Worm (Caenorhabditis elegans): ENCODE data around the gene T04F8.3.

Gene T04F8.3

DNA sequence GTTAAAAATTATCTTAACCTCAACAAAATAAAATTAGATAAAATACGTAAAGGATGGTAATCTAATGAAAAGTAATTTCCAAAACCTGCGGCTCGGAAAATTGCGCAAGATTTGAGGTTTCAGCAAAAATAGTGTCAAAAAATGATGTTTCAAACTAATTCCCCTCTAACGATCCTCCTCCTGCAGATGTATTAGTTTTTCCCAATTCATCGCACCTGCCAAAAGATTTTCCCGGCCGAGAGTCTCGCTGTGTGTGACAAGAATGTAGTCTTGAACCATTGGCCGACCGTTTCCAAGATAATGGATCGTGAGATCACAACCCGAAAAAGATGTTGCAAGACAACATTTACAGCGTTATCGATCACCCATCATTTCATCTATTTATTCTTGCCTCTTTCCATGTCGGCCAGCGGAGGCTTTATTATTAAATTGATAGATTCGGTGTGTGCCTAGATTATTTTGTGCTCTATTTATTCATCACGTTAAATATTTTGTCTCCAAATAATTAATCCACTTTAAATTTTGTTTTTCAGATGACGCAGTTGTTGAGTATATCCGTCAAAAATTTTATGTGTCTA, 31.7 kb downstream of the T04F8.3 start, which contains the start of the genes C44C10.10 and C44C10.5:
Gene C44C10.10 (plus strand): TSS at position 301 of the 578 bp plus-strand sequence.
Gene C44C10.5 (plus strand): TSS at position 528 of the 578 bp plus-strand sequence.
- no peak for TF ChIP-seq scrt-1 (GFP tag; IDR thresholded peaks at IDR 0.05)
- TF ChIP-seq sea-1 (GFP tag; conservative IDR thresholded peaks at IDR 0.05), result no peak
- TF ChIP-seq hmbx-1 (tag; optimal IDR thresholded peaks at IDR 0.05), result no peak
- TF ChIP-seq ets-7 (tag; optimal IDR thresholded peaks at IDR 0.05), result no peak
- TF ChIP-seq ceh-13 (GFP tag; optimal IDR thresholded peaks at IDR 0.05), result no peak
- TF ChIP-seq flt-1 (GFP tag; IDR thresholded peaks at IDR 0.05), result no peak
- TF ChIP-seq tbx-11 (GFP tag; IDR thresholded peaks at IDR 0.05), result no peak
- TF ChIP-seq B0310.2 (tag; optimal IDR thresholded peaks at IDR 0.05), result no peak
- TF ChIP-seq hnd-1 (tag; optimal IDR thresholded peaks at IDR 0.05), result no peak
- TF ChIP-seq pes-1 (GFP tag; IDR thresholded peaks at IDR 0.05), result no peak
- TF ChIP-seq ama-1 (optimal IDR thresholded peaks at IDR 0.05), result no peak
- TF ChIP-seq aly-1 (tag; optimal IDR thresholded peaks at IDR 0.05), result no peak

DNA sequence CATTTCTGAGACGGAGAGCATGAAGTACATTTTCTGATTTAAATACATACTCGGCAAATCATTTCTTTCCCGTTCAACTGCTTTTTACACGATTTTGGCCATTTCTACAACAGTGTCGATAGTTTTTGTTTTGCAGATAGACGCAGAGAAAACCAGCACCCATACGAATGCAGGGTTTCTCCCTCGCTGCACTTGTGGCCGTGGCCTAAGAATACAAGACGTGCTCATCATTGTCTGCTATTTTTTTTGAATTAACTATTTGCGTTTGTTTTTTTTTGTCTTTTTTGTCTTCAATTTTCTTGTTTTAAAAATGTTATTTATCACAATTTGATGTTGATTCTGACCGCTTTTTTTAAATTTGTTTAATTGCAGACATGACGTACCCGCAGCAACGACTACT, 34.7 kb downstream of the T04F8.3 start, which contains the start of gene smcl-1:
Gene smcl-1 (plus strand): TSS at position 373 of the 400 bp plus-strand sequence.
- no peak for TF ChIP-seq hmg-4 (GFP tag; optimal IDR thresholded peaks at IDR 0.05)
- 0 out of 2 replicates have a peak, but pooled peaks have one; percentile 41 for TF ChIP-seq tbx-37 (GFP tag; conservative IDR thresholded peaks at IDR 0.05)
- TF ChIP-seq sea-1 (GFP tag; conservative IDR thresholded peaks at IDR 0.05), result no peak

DNA sequence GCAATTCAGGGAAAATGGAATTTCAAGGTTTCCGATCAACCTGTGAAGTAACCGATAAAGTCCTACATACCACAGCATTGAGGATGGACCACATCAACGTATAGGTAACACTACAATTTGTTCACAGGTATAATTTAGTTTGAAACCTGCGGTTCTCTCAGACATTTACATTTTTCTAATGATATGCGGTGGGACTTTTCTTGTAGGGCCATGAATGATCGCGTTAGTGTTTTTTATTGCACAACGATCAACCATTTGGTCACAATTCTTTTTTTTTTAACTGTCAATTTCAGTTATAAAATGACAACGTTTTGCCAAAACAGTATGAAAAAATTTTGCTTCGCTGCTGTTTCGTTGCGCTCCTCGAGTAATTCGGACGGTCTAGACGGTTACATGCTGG, 38.3 kb downstream of the T04F8.3 start, which contains the start of gene C44C10.12:
Gene C44C10.12 (plus strand): TSS at position 301 of the 400 bp plus-strand sequence.
- TF ChIP-seq ceh-13 (GFP tag; optimal IDR thresholded peaks at IDR 0.05) (no peak), tra-4 (tag; optimal IDR thresholded peaks at IDR 0.05) (no peak), sea-1 (GFP tag; conservative IDR thresholded peaks at IDR 0.05) (no peak), hmg-4 (GFP tag; optimal IDR thresholded peaks at IDR 0.05) (no peak), hnd-1 (tag; optimal IDR thresholded peaks at IDR 0.05) (no peak), flt-1 (GFP tag; IDR thresholded peaks at IDR 0.05) (no peak), pes-1 (GFP tag; IDR thresholded peaks at IDR 0.05) (no peak), tbx-37 (GFP tag; conservative IDR thresholded peaks at IDR 0.05) (no peak), hmbx-1 (tag; optimal IDR thresholded peaks at IDR 0.05) (no peak), tbx-11 (GFP tag; IDR thresholded peaks at IDR 0.05) (no peak), F13C5.2 (tag; optimal IDR thresholded peaks at IDR 0.05) (no peak), ets-7 (tag; optimal IDR thresholded peaks at IDR 0.05) (no peak), scrt-1 (GFP tag; IDR thresholded peaks at IDR 0.05) (no peak)

DNA sequence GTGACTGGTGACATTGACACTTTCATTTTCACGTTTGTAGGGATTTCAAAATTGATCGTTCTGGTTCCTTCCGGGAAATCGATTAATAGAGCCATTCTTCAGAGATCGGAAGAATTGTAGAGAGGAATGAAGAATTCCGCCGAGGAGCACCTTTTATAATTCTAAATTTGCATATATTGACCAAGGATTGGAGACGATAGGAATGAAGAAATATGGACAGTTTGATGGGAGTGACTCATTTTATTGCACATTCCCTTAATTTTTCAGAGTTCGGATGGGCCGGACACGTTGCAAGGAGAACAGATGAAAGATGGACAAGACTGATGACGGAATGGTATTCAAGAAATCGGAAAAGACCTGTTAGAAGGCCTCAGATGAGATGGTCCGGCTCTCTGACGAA, 41.8 kb downstream of the T04F8.3 start, which contains the start of gene C44C10.15:
Gene C44C10.15 (minus strand): TSS at position 101 of the 400 bp plus-strand sequence.
- no peak for TF ChIP-seq F13C5.2 (tag; optimal IDR thresholded peaks at IDR 0.05)
- TF ChIP-seq hnd-1 (tag; optimal IDR thresholded peaks at IDR 0.05), result no peak
- TF ChIP-seq hmbx-1 (tag; optimal IDR thresholded peaks at IDR 0.05), result no peak
- TF ChIP-seq ama-1 (optimal IDR thresholded peaks at IDR 0.05), result no peak
- no peak for TF ChIP-seq ceh-13 (GFP tag; optimal IDR thresholded peaks at IDR 0.05)
- TF ChIP-seq sea-1 (GFP tag; conservative IDR thresholded peaks at IDR 0.05), result no peak
- no peak for TF ChIP-seq pes-1 (GFP tag; IDR thresholded peaks at IDR 0.05)
- TF ChIP-seq scrt-1 (GFP tag; IDR thresholded peaks at IDR 0.05), result no peak
- TF ChIP-seq tra-4 (tag; optimal IDR thresholded peaks at IDR 0.05), result no peak
- TF ChIP-seq aly-1 (tag; optimal IDR thresholded peaks at IDR 0.05), result no peak
- no peak for TF ChIP-seq B0310.2 (tag; optimal IDR thresholded peaks at IDR 0.05)
- TF ChIP-seq tbx-37 (GFP tag; conservative IDR thresholded peaks at IDR 0.05), result no peak
- no peak for TF ChIP-seq ceh-36 (tag; optimal IDR thresholded peaks at IDR 0.05)

ce11 chrX:11702236-11702635, 43.8 kb downstream of the T04F8.3 start, which contains the start of gene C44C10.3:
TSS of gene C44C10.3 (plus strand) at chrX:11702536.
- TF ChIP-seq hmbx-1 (tag; optimal IDR thresholded peaks at IDR 0.05) (no peak), ceh-13 (GFP tag; optimal IDR thresholded peaks at IDR 0.05) (no peak), B0310.2 (tag; optimal IDR thresholded peaks at IDR 0.05) (no peak), tbx-37 (GFP tag; conservative IDR thresholded peaks at IDR 0.05) (no peak)
